Fruit fly (Drosophila melanogaster): ENCODE data around the gene CG10553.

DNA sequence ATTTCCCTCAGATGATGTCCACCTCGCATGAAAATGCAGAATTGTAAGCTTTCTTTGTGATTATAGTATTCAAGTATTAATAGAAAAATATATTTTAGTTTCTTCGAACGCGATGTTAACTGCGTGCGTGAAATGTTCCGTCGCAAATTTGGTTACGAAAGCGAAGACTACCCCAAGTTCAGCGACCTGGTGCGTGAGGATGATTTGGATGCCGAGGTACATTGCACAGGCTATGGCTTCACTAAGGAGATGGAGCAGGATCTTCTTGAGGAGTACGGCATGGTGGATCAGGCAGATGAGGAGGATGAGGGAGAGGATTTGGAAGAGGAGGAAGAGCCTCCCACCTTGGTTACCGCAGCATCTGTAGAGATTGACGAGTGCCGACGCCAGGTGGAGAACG lies 51.2 kb downstream of the CG10553 start:
- TF ChIP-seq rgr (GFP tag; optimal IDR thresholded peaks at IDR 0.05) = no peak
- TF ChIP-seq pan (optimal IDR thresholded peaks at IDR 0.05) = no peak
- TF ChIP-seq Mio (GFP tag; optimal IDR thresholded peaks at IDR 0.05) = no peak
- no peak for TF ChIP-seq CG9705 (GFP tag; optimal IDR thresholded peaks at IDR 0.05)
- TF ChIP-seq Vsx2 (GFP tag; optimal IDR thresholded peaks at IDR 0.05; ENCODE audit: partially characterized antibody) = no peak
- no peak for TF ChIP-seq OdsH (GFP tag; optimal IDR thresholded peaks at IDR 0.05)
- no peak for TF ChIP-seq Hr78 (GFP tag; optimal IDR thresholded peaks at IDR 0.05)
- TF ChIP-seq Myc (optimal IDR thresholded peaks at IDR 0.05) = no peak
- TF ChIP-seq jim (GFP tag; optimal IDR thresholded peaks at IDR 0.05) = no peak

All from whole organism, wandering third instar larva.